Fruit fly (Drosophila melanogaster) whole organism, embryonic: ENCODE measurements around the gene CG15201.

Experiments
- Abd-B ChIP-seq: fragments of 200-800 bp; sonication (Bioruptor generic); optimal IDR thresholded peaks from 2 replicates; lab custom pipeline; 2018; ENCODE audit warnings: missing biosample characterization, mild to moderate bottlenecking, missing genetic modification characterization, moderate library complexity
- Atf6 ChIP-seq: fragments of 200-800 bp; sonication (Bioruptor generic); IDR thresholded peaks from 2 replicates; pipeline ENCODE4 v1.3.6; 2022; ENCODE audit warnings: missing biosample characterization, missing genetic modification characterization
- CG10462 ChIP-seq: fragments of 200-800 bp; sonication (Bioruptor generic); optimal IDR thresholded peaks from 2 replicates; lab custom pipeline; 2016; ENCODE audit warnings: missing biosample characterization, missing genetic modification characterization
- CG10959 ChIP-seq: fragments of 200-800 bp; sonication (Bioruptor generic); IDR thresholded peaks from 2 replicates; pipeline ENCODE4 v1.3.6; 2022; ENCODE audit warnings: missing biosample characterization, missing genetic modification characterization
- CG11398 ChIP-seq: fragments of 200-800 bp; sonication (Bioruptor generic); optimal IDR thresholded peaks from 2 replicates; lab custom pipeline; 2016; ENCODE audit warnings: missing biosample characterization, missing genetic modification characterization
- CG12659 ChIP-seq: fragments of 200-800 bp; sonication (Bioruptor generic); optimal IDR thresholded peaks from 3 replicates; lab custom pipeline; 2017; ENCODE audit warnings: mild to moderate bottlenecking, missing biosample characterization, missing genetic modification reagents, missing genetic modification characterization
- CG13287 ChIP-seq: fragments of 200-800 bp; sonication (Bioruptor generic); IDR thresholded peaks from 2 replicates; pipeline ENCODE4 v1.3.6; 2022; ENCODE audit warnings: missing biosample characterization, missing genetic modification characterization; ENCODE audit not compliant: partially characterized antibody
- CG13424 ChIP-seq: fragments of 200-800 bp; sonication (Bioruptor generic); optimal IDR thresholded peaks from 2 replicates; lab custom pipeline; 2019; ENCODE audit warnings: missing biosample characterization, mild to moderate bottlenecking, missing genetic modification characterization, moderate library complexity
- CG15514 ChIP-seq: fragments of 200-800 bp; sonication (Bioruptor generic); optimal IDR thresholded peaks from 3 replicates; lab custom pipeline; 2017; ENCODE audit warnings: missing biosample characterization, missing genetic modification characterization, mild to moderate bottlenecking, moderate library complexity, missing genetic modification reagents
- CG17328 ChIP-seq: fragments of 200-800 bp; sonication (Bioruptor generic); IDR thresholded peaks from 2 replicates; pipeline ENCODE4 v1.3.6; 2022; ENCODE audit warnings: missing biosample characterization, missing genetic modification characterization
- CG18476 ChIP-seq: fragments of 200-800 bp; sonication (Bioruptor generic); optimal IDR thresholded peaks from 2 replicates; lab custom pipeline; 2016; ENCODE audit warnings: missing biosample characterization, mild to moderate bottlenecking, missing genetic modification characterization
- CG30431 ChIP-seq: fragments of 200-800 bp; sonication (Bioruptor generic); optimal IDR thresholded peaks from 2 replicates; lab custom pipeline; 2017; ENCODE audit warnings: missing biosample characterization, missing genetic modification characterization
- CG32767 ChIP-seq: fragments of 200-800 bp; sonication (Bioruptor generic); IDR thresholded peaks from 2 replicates; pipeline ENCODE4 v1.3.6; 2022; ENCODE audit warnings: missing biosample characterization, missing genetic modification characterization
- CG3281 ChIP-seq: fragments of 200-800 bp; sonication (Bioruptor generic); optimal IDR thresholded peaks from 3 replicates; lab custom pipeline; 2017; ENCODE audit warnings: missing biosample characterization, mild to moderate bottlenecking, missing genetic modification characterization
- CG33213 ChIP-seq: fragments of 200-800 bp; sonication (Bioruptor generic); optimal IDR thresholded peaks from 3 replicates; lab custom pipeline; 2016; ENCODE audit warnings: missing biosample characterization, missing genetic modification characterization
- CG4328 ChIP-seq: fragments of 200-800 bp; sonication (Bioruptor generic); optimal IDR thresholded peaks from 3 replicates; lab custom pipeline; 2017; ENCODE audit warnings: missing biosample characterization, missing genetic modification reagents, missing genetic modification characterization
- CG6791 ChIP-seq: fragments of 200-800 bp; sonication (Bioruptor generic); IDR thresholded peaks from 3 replicates; pipeline ENCODE4 v1.3.6; 2022; ENCODE audit warnings: missing biosample characterization, missing genetic modification characterization; ENCODE audit not compliant: partially characterized antibody
- CG7271 ChIP-seq: fragments of 200-800 bp; sonication (Bioruptor generic); optimal IDR thresholded peaks from 2 replicates; lab custom pipeline; 2018; ENCODE audit warnings: missing biosample characterization, mild to moderate bottlenecking, missing genetic modification characterization, moderate library complexity
- CG7745 ChIP-seq: fragments of 200-800 bp; sonication (Bioruptor generic); optimal IDR thresholded peaks from 2 replicates; lab custom pipeline; 2018; ENCODE audit warnings: missing biosample characterization, mild to moderate bottlenecking, missing genetic modification characterization, moderate library complexity
- Dad ChIP-seq: fragments of 200-800 bp; sonication (Bioruptor generic); optimal IDR thresholded peaks from 3 replicates; lab custom pipeline; 2016; ENCODE audit warnings: missing biosample characterization, missing genetic modification characterization
- Dp ChIP-seq: fragments of 200-800 bp; sonication (Bioruptor generic); optimal IDR thresholded peaks from 2 replicates; lab custom pipeline; 2018; ENCODE audit warnings: missing biosample characterization, mild to moderate bottlenecking, missing genetic modification characterization, moderate library complexity
- Ets65A ChIP-seq: fragments of 200-800 bp; sonication (Bioruptor generic); peaks from one replicate; lab custom pipeline; 2016; ENCODE audit warnings: missing biosample characterization, missing genetic modification characterization
- HmgZ ChIP-seq: fragments of 200-800 bp; sonication (Bioruptor generic); optimal IDR thresholded peaks from 2 replicates; lab custom pipeline; 2018; ENCODE audit warnings: missing biosample characterization, mild to moderate bottlenecking, missing genetic modification characterization
- Lhr ChIP-seq: fragments of 200-800 bp; sonication (Bioruptor generic); optimal IDR thresholded peaks from 3 replicates; lab custom pipeline; 2017; ENCODE audit warnings: mild to moderate bottlenecking, missing biosample characterization, missing genetic modification reagents, missing genetic modification characterization
- MBD-R2 ChIP-seq: fragments of 200-800 bp; sonication (Bioruptor generic); IDR thresholded peaks from 2 replicates; pipeline ENCODE4 v1.3.6; 2022; ENCODE audit warnings: missing biosample characterization, missing genetic modification characterization
- MTF-1 ChIP-seq: fragments of 200-800 bp; sonication (Bioruptor generic); optimal IDR thresholded peaks from 2 replicates; lab custom pipeline; 2018; ENCODE audit warnings: missing biosample characterization, mild to moderate bottlenecking, missing genetic modification characterization, borderline replicate concordance
- NfI ChIP-seq: fragments of 200-800 bp; sonication (Bioruptor generic); optimal IDR thresholded peaks from 3 replicates; lab custom pipeline; 2018; ENCODE audit warnings: missing biosample characterization, mild to moderate bottlenecking, missing genetic modification characterization, moderate library complexity
- Oli ChIP-seq: fragments of 200-800 bp; sonication (Bioruptor generic); optimal IDR thresholded peaks from 2 replicates; lab custom pipeline; 2018; ENCODE audit warnings: missing biosample characterization, mild to moderate bottlenecking, missing genetic modification characterization, moderate library complexity
- Pdp1 ChIP-seq, 2 experiments: fragments of 200-800 bp; sonication (Bioruptor generic); optimal IDR thresholded peaks; 3 replicates each; lab custom pipeline; 2016; ENCODE audit warnings: missing biosample characterization in 2 of 2, missing genetic modification characterization in 2 of 2, mild to moderate bottlenecking in 1 of 2, moderate library complexity in 1 of 2
- Ptx1 ChIP-seq: fragments of 200-800 bp; sonication (Bioruptor generic); IDR thresholded peaks from 2 replicates; pipeline ENCODE4 v1.3.6; 2022; ENCODE audit warnings: missing biosample characterization, missing genetic modification characterization
- Spps ChIP-seq: fragments of 200-800 bp; sonication (Bioruptor generic); optimal IDR thresholded peaks from 2 replicates; lab custom pipeline; 2018; ENCODE audit warnings: missing biosample characterization, mild to moderate bottlenecking, missing genetic modification characterization
- Ssrp ChIP-seq: fragments of 200-800 bp; sonication (Bioruptor generic); optimal IDR thresholded peaks from 2 replicates; lab custom pipeline; 2018; ENCODE audit warnings: missing biosample characterization, mild to moderate bottlenecking, missing genetic modification characterization, moderate library complexity
- ara ChIP-seq: fragments of 200-800 bp; sonication (Bioruptor generic); IDR thresholded peaks from 2 replicates; pipeline ENCODE4 v1.3.6; 2022; ENCODE audit warnings: missing biosample characterization, missing genetic modification characterization
- br ChIP-seq: fragments of >200 bp; optimal IDR thresholded peaks from 2 replicates; lab custom pipeline; 2017
- cad ChIP-seq: fragments of >200 bp; optimal IDR thresholded peaks from 2 replicates; lab custom pipeline; 2017; ENCODE audit warnings: missing biosample characterization, missing genetic modification characterization
- caup ChIP-seq: fragments of 200-800 bp; sonication (Bioruptor generic); optimal IDR thresholded peaks from 3 replicates; lab custom pipeline; 2017; ENCODE audit warnings: missing biosample characterization, mild to moderate bottlenecking, missing genetic modification characterization, moderate library complexity; ENCODE audit not compliant: severe bottlenecking
- ftz-f1 ChIP-seq: fragments of 200-800 bp; sonication (Bioruptor generic); optimal IDR thresholded peaks from 2 replicates; lab custom pipeline; 2016; ENCODE audit warnings: missing biosample characterization, missing genetic modification characterization
- grau ChIP-seq: fragments of 200-800 bp; optimal IDR thresholded peaks from 3 replicates; lab custom pipeline; 2019; ENCODE audit warnings: missing biosample characterization, mild to moderate bottlenecking, missing genetic modification characterization, moderate library complexity
- hb ChIP-seq: fragments of 200-800 bp; sonication (Bioruptor generic); IDR thresholded peaks from 3 replicates; pipeline ENCODE4 v1.3.6; 2022; ENCODE audit warnings: missing biosample characterization, missing genetic modification characterization; ENCODE audit not compliant: partially characterized antibody
- hkb ChIP-seq, 2 experiments: fragments of 200-800 bp in 1 of 2; fragments of >200 bp in 1 of 2; sonication (Bioruptor generic) in 1 of 2; IDR thresholded peaks in 1 of 2; optimal IDR thresholded peaks in 1 of 2; 2 replicates each; pipeline versions ENCODE4 v1.3.6 to Lab custom; 2017 to 2022; ENCODE audit warnings: missing biosample characterization in 1 of 2, missing genetic modification characterization in 1 of 2
- insv ChIP-seq, 2 experiments: fragments of 200-800 bp; sonication (Bioruptor generic); optimal IDR thresholded peaks; 3 replicates each; lab custom pipeline; 2016 to 2018; ENCODE audit warnings: missing biosample characterization in 2 of 2, missing genetic modification characterization in 2 of 2
- lbe ChIP-seq: fragments of 200-800 bp; sonication (Bioruptor generic); optimal IDR thresholded peaks from 2 replicates; lab custom pipeline; 2016; ENCODE audit warnings: missing biosample characterization, mild to moderate bottlenecking, missing genetic modification characterization
- pfk ChIP-seq: fragments of 200-800 bp; sonication (Bioruptor generic); optimal IDR thresholded peaks from 2 replicates; lab custom pipeline; 2018; ENCODE audit warnings: missing biosample characterization, mild to moderate bottlenecking, missing genetic modification characterization, moderate library complexity
- pnt ChIP-seq: fragments of 200-800 bp; sonication (Bioruptor generic); optimal IDR thresholded peaks from 3 replicates; lab custom pipeline; 2016; ENCODE audit warnings: missing biosample characterization, missing genetic modification characterization
- sens-2 ChIP-seq: fragments of 200-800 bp; sonication (Bioruptor generic); IDR thresholded peaks from 2 replicates; pipeline ENCODE4 v1.3.6; 2022; ENCODE audit warnings: missing biosample characterization, missing genetic modification characterization
- stc ChIP-seq: fragments of 200-800 bp; sonication (Bioruptor generic); IDR thresholded peaks from 2 replicates; pipeline ENCODE4 v1.3.6; 2022; ENCODE audit warnings: missing biosample characterization, missing genetic modification characterization
- stwl ChIP-seq: fragments of 200-800 bp; sonication (Bioruptor generic); optimal IDR thresholded peaks from 3 replicates; lab custom pipeline; 2018; ENCODE audit warnings: missing biosample characterization, mild to moderate bottlenecking, missing genetic modification characterization, moderate library complexity
- usp ChIP-seq: fragments of >200 bp; optimal IDR thresholded peaks from 2 replicates; lab custom pipeline; 2017; ENCODE audit warnings: missing biosample characterization, missing genetic modification characterization
- zfh1 ChIP-seq: fragments of 200-800 bp; sonication (Bioruptor generic); IDR thresholded peaks from 3 replicates; pipeline ENCODE4 v1.3.6; 2022; ENCODE audit warnings: missing biosample characterization, missing genetic modification characterization

CG15201 gene

DNA sequence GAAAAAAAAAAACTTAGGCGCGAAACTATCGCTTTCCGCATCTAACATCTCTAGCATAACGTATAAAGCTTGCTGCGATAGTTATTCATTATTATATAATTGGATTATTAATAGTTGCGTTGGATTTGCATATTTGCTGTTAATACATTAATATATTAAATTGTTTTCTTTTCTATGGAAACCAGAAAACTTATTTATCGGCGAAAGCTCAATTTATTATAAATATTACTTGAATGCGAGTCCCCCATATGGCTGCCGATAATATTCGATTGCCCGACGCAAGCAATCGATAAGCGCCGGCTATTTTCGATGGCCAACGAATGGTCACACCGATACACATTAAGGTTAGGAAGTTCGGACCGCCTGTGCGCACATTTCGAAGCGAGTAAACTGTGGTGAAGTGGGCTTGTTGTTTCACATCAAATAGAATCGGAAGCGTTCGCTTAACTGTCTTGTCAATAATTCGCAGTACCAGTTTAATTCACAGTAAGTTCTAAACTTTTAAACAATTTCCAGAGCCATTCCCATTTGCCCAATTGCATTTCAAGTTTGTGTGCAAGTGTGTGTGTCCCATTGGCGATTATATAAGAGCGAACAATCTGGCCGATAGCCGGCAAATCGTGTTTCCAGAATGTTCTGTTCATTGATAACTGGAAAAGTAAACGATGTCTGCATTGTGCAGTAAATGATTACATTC is 35.6 kb upstream of the CG15201 start, which contains the start of gene Hsp60A (continued):
- no peak; the same call in 2 of the 3 replicates for TF ChIP-seq zfh1 (GFP tag; lab: Robert Waterston, UW)
- TF ChIP-seq MBD-R2 (GFP tag; lab: Robert Waterston, UW), result peak; percentile 41
- TF ChIP-seq CG30431 (GFP tag; lab: Kevin White, UChicago), result no peak
- TF ChIP-seq Abd-B (GFP tag; lab: Kevin White, UChicago), result peak; percentile 63
- TF ChIP-seq Spps, result no peak
- TF ChIP-seq Pdp1 (GFP tag; optimal IDR thresholded peaks at IDR 0.05; lab: Kevin White, UChicago), result peak in 1 of 2 experiments; percentile 96
- peak; percentile 76 for TF ChIP-seq CG15514 (GFP tag; lab: Kevin White, UChicago)
- TF ChIP-seq usp (GFP tag; lab: Kevin White, UChicago), result no peak
- TF ChIP-seq CG32767 (GFP tag; lab: Robert Waterston, UW), result no peak
- peak; percentile 33 for TF ChIP-seq CG3281 (GFP tag; lab: Kevin White, UChicago)
- TF ChIP-seq CG6791 (GFP tag; lab: Robert Waterston, UW), result peak; percentile 78
- TF ChIP-seq cad (GFP tag; lab: Kevin White, UChicago), result no peak
- TF ChIP-seq insv (GFP tag; optimal IDR thresholded peaks at IDR 0.05; lab: Kevin White, UChicago), result no peak
- peak; percentile 48 for TF ChIP-seq Ssrp (tag; lab: Kevin White, UChicago)
- peak; percentile 43 for TF ChIP-seq Atf6 (GFP tag; lab: Robert Waterston, UW)
- TF ChIP-seq Ptx1 (GFP tag; lab: Robert Waterston, UW), result peak; percentile 58
- TF ChIP-seq ftz-f1 (GFP tag; lab: Kevin White, UChicago), result no peak
- TF ChIP-seq Dad (GFP tag; lab: Kevin White, UChicago), result peak; percentile 16
- no peak for TF ChIP-seq stc (GFP tag; lab: Robert Waterston, UW)
- TF ChIP-seq CG13287 (GFP tag; lab: Robert Waterston, UW), result peak; percentile 91
- TF ChIP-seq br, result no peak
- TF ChIP-seq hkb (optimal IDR thresholded peaks at IDR 0.05; lab: Kevin White, UChicago), result no peak
- TF ChIP-seq hkb (GFP tag; IDR thresholded peaks at IDR 0.05; lab: Robert Waterston, UW), result no peak
- peak; percentile 54 for TF ChIP-seq CG12659 (GFP tag; lab: Kevin White, UChicago)
- no peak for TF ChIP-seq CG11398 (GFP tag; lab: Kevin White, UChicago)
- TF ChIP-seq HmgZ (tag; lab: Kevin White, UChicago), result peak; percentile 10
- no peak for TF ChIP-seq CG10462 (GFP tag; lab: Kevin White, UChicago)
- peak; percentile 2 for TF ChIP-seq Oli (tag; lab: Kevin White, UChicago)
- no peak for TF ChIP-seq CG7745 (tag; lab: Kevin White, UChicago)
- no peak for TF ChIP-seq CG7271
- TF ChIP-seq pfk (GFP tag; lab: Kevin White, UChicago), result no peak
- TF ChIP-seq grau (tag; lab: Kevin White, UChicago), result peak; percentile 53
- TF ChIP-seq CG33213, result no peak
- TF ChIP-seq MTF-1 (GFP tag; lab: Kevin White, UChicago), result no peak
- peak; percentile 76; the same call in 2 of the 3 replicates for TF ChIP-seq hb (GFP tag; lab: Robert Waterston, UW)
- no peak for TF ChIP-seq Ets65A
- TF ChIP-seq NfI (GFP tag; lab: Kevin White, UChicago), result peak; percentile 34
- TF ChIP-seq sens-2 (GFP tag; lab: Robert Waterston, UW), result no peak
- TF ChIP-seq lbe (GFP tag; lab: Kevin White, UChicago), result peak; percentile 21
- peak; percentile 34 for TF ChIP-seq Lhr
- peak; percentile 32; the same call in 1 of the 2 replicates for TF ChIP-seq CG10959 (GFP tag; lab: Robert Waterston, UW)
- TF ChIP-seq ara (GFP tag; lab: Robert Waterston, UW), result 0 out of 2 replicates have a peak, but pooled peaks have one; percentile 16
- peak; percentile 10 for TF ChIP-seq caup (GFP tag; lab: Kevin White, UChicago)
- peak; percentile 75 for TF ChIP-seq CG13424
- TF ChIP-seq CG4328 (GFP tag; lab: Kevin White, UChicago), result no peak
- TF ChIP-seq stwl, result peak; percentile 50
- TF ChIP-seq CG18476, result peak; percentile 65
- TF ChIP-seq pnt (GFP tag; lab: Kevin White, UChicago), result no peak
- TF ChIP-seq Dp (GFP tag; lab: Kevin White, UChicago), result peak; percentile 85
- TF ChIP-seq CG17328 (GFP tag; lab: Robert Waterston, UW), result no peak
